Worm (Caenorhabditis elegans): ENCODE results near the gene C06A1.6.

Gene C06A1.6

DNA sequence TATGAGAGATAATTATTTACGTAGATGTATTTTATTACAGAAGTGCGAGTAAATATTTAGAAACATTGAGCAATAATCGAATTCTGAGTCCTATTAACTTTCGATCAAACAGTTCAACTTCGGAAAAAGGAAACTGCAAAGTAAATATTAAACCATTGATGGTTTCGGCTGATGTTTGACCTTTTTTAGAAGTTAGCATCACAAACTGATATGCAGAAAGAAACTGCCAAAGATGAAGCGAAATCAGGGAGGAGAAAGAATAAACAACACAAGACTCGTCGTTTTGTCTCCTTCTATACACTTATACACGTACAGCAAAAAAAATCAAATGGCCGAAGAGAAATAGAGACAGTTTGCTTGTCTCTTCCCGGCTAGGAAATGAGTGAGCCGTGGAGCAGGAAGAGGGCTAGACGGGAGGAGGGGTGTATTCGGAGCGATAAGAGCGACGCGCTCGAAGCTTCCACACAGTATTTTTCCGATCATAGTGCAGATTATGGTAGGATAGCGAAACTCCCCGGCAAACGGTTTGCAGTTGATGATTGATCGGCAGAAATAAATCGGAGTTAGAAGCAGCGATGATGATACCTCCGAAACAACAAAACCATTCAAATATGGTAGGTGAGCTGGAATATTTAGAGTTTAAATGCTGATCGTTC is 7.8 kb downstream of the C06A1.6 start (continued):
- TF ChIP-seq F44E2.7 (GFP tag; IDR thresholded peaks at IDR 0.05) (no peak), snpc-1.2 (GFP tag; IDR thresholded peaks at IDR 0.05) (no peak), arid-1 (GFP tag; conservative IDR thresholded peaks at IDR 0.05) (no peak), ceh-44 (GFP tag; IDR thresholded peaks at IDR 0.05) (no peak), unc-62 (GFP tag; optimal IDR thresholded peaks at IDR 0.05 in 1 of 2) (peak in 1 of 2 experiments; percentile 91), unc-62 (tag; optimal IDR thresholded peaks at IDR 0.05) (no peak), mdt-29 (GFP tag; IDR thresholded peaks at IDR 0.05) (no peak), ama-1 (optimal IDR thresholded peaks at IDR 0.05) (peak; percentile 42), jun-1 (tag; optimal IDR thresholded peaks at IDR 0.05) (no peak), set-16 (GFP tag; IDR thresholded peaks at IDR 0.05) (peak; percentile 47; the same call in 1 of the 2 replicates), dpl-1 (GFP tag; optimal IDR thresholded peaks at IDR 0.05) (no peak), aly-2 (tag; optimal IDR thresholded peaks at IDR 0.05) (no peak), ceh-20 (GFP tag; IDR thresholded peaks at IDR 0.05) (no peak), lir-3 (tag; optimal IDR thresholded peaks at IDR 0.05) (no peak)

DNA sequence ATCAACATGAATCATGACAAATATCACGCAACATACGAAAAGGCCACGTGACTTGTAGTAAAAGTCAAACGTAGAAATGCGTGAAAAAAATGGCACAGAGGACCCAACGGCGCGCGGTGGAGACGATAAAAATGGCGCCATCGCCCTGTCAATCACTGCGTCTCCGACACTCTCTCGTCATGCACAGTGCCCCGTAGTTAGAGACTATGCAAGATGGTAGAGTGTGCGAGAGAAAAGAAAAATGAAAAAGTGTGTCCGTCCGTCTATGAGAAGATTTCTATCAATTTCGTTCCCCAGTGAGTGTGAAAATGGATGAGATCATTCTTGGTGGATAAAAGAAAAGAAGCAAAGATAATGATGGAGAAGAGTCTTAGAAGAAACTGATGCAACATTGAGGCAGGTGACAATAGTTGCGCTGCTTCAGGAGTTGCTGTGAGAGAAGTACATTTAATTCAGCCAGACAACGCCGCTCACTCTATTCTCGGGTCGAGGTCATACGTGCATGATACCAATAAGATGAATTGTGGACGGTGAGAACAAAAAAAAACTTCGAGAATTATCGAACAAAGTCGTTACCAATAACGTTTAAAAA is 8.9 kb downstream of the C06A1.6 start:
- peak; percentile 57; the same call in 1 of the 2 replicates for TF ChIP-seq hmg-1.1 (GFP tag; IDR thresholded peaks at IDR 0.05)
- peak; percentile 3; the same call in 1 of the 2 replicates for TF ChIP-seq egl-43 (GFP tag; IDR thresholded peaks at IDR 0.05)
- no peak for TF ChIP-seq Y75B8A.6 (GFP tag; IDR thresholded peaks at IDR 0.05)
- peak; percentile 6 for TF ChIP-seq T20F7.1 (GFP tag; optimal IDR thresholded peaks at IDR 0.05)
- peak; percentile 5 for TF ChIP-seq pqm-1 (tag; optimal IDR thresholded peaks at IDR 0.05)
- peak; percentile 85 for TF ChIP-seq mdt-29 (GFP tag; IDR thresholded peaks at IDR 0.05)
- TF ChIP-seq tra-1 (GFP tag; IDR thresholded peaks at IDR 0.05): peak; percentile 56
- TF ChIP-seq hlh-11 (tag; optimal IDR thresholded peaks at IDR 0.05): peak; percentile 85
- peak; percentile 44 for TF ChIP-seq lin-13 (GFP tag; optimal IDR thresholded peaks at IDR 0.05)
- peak; percentile 70 for TF ChIP-seq saeg-2 (GFP tag; IDR thresholded peaks at IDR 0.05)
- peak; percentile 57 for TF ChIP-seq ama-1 (optimal IDR thresholded peaks at IDR 0.05)
- TF ChIP-seq dve-1 (tag; optimal IDR thresholded peaks at IDR 0.05; ENCODE audit: insufficient read depth): peak; percentile 60
- peak; percentile 79 for TF ChIP-seq nhr-10 (tag; optimal IDR thresholded peaks at IDR 0.05)
- TF ChIP-seq zfp-3 (GFP tag; conservative IDR thresholded peaks at IDR 0.05): peak; percentile 31
- TF ChIP-seq nhr-41 (GFP tag; IDR thresholded peaks at IDR 0.05): peak; percentile 52; the same call in 1 of the 2 replicates
- TF ChIP-seq F10B5.3 (tag; optimal IDR thresholded peaks at IDR 0.05): no peak
- TF ChIP-seq duxl-1 (tag; optimal IDR thresholded peaks at IDR 0.05; ENCODE audit: poor library complexity): peak; percentile 57
- peak; percentile 48 for TF ChIP-seq lin-38 (GFP tag; IDR thresholded peaks at IDR 0.05)
- peak; percentile 12 to 20 for TF ChIP-seq lsy-2 (tag; optimal IDR thresholded peaks at IDR 0.05)
- TF ChIP-seq madf-9 (GFP tag; conservative IDR thresholded peaks at IDR 0.05): 0 out of 2 replicates have a peak, but pooled peaks have one; percentile 12
- TF ChIP-seq daf-19 (GFP tag; conservative IDR thresholded peaks at IDR 0.05): 0 out of 2 replicates have a peak, but pooled peaks have one; percentile 9
- TF ChIP-seq hif-1 (tag; optimal IDR thresholded peaks at IDR 0.05): peak in 1 of 2 experiments; percentile 49
- TF ChIP-seq mxl-3 (GFP tag; optimal IDR thresholded peaks at IDR 0.05): peak; percentile 25
- TF ChIP-seq spr-1 (tag; optimal IDR thresholded peaks at IDR 0.05): peak; percentile 35
- TF ChIP-seq nhr-11 (tag; optimal IDR thresholded peaks at IDR 0.05): peak; percentile 82
- peak; percentile 14; the same call in 1 of the 2 replicates for TF ChIP-seq ceh-20 (GFP tag; IDR thresholded peaks at IDR 0.05)
- TF ChIP-seq mxl-2 (GFP tag; conservative IDR thresholded peaks at IDR 0.05): 0 out of 2 replicates have a peak, but pooled peaks have one; percentile 8
- 0 out of 2 replicates have a peak, but pooled peaks have one; percentile 13 for TF ChIP-seq Y105C5A.15 (GFP tag; IDR thresholded peaks at IDR 0.05)
- TF ChIP-seq sdz-12 (GFP tag; optimal IDR thresholded peaks at IDR 0.05): no peak
- TF ChIP-seq set-16 (GFP tag; IDR thresholded peaks at IDR 0.05): no peak
- peak; percentile 40 for TF ChIP-seq nhr-102 (tag; optimal IDR thresholded peaks at IDR 0.05)
- TF ChIP-seq F44E2.7 (GFP tag; IDR thresholded peaks at IDR 0.05): no peak
- peak in 1 of 2 experiments; percentile 26 for TF ChIP-seq daf-16 (GFP tag; optimal IDR thresholded peaks at IDR 0.05)
- peak; percentile 26 for TF ChIP-seq daf-16 (tag; optimal IDR thresholded peaks at IDR 0.05)
- peak; percentile 9 for TF ChIP-seq ztf-7 (tag; optimal IDR thresholded peaks at IDR 0.05)
- peak; percentile 73 for TF ChIP-seq nhr-28 (tag; optimal IDR thresholded peaks at IDR 0.05)
- TF ChIP-seq zip-2 (tag; optimal IDR thresholded peaks at IDR 0.05): no peak
